Comparison of ENCODE assay signal across 5 worm cellular contexts in genomic region chrII:11537606-11538016, ce11.
TF ChIP-seq lines count a peak whose summit lies in the region.

No protein-coding gene starts in this region.

TF ChIP-seq in whole organism, early embryonic, 17 proteins besides CTCF, POLR2A, EP300 and RAD21:
- TF ChIP-seq F13C5.2 (tag; optimal IDR thresholded peaks at IDR 0.05; lab: Kevin White, UChicago), result no peak
- peak; percentile 66 for TF ChIP-seq hmbx-1 (tag; optimal IDR thresholded peaks at IDR 0.05; lab: Kevin White, UChicago)
- no peak for TF ChIP-seq aly-1 (tag; optimal IDR thresholded peaks at IDR 0.05; lab: Kevin White, UChicago)
- peak; percentile 32 for TF ChIP-seq ceh-36 (tag; optimal IDR thresholded peaks at IDR 0.05; lab: Kevin White, UChicago)
- TF ChIP-seq pes-1 (GFP tag; IDR thresholded peaks at IDR 0.05; lab: Robert Waterston, UW), result peak; percentile 71
- TF ChIP-seq tbx-11 (GFP tag; IDR thresholded peaks at IDR 0.05; lab: Robert Waterston, UW), result no peak
- peak; percentile 69 for TF ChIP-seq hmg-4 (GFP tag; optimal IDR thresholded peaks at IDR 0.05; lab: Kevin White, UChicago)
- no peak for TF ChIP-seq scrt-1 (GFP tag; IDR thresholded peaks at IDR 0.05; lab: Robert Waterston, UW)
- no peak for TF ChIP-seq tbx-37 (GFP tag; conservative IDR thresholded peaks at IDR 0.05; lab: Robert Waterston, UW)
- TF ChIP-seq hnd-1 (tag; optimal IDR thresholded peaks at IDR 0.05; lab: Kevin White, UChicago), result no peak
- TF ChIP-seq sea-1 (GFP tag; conservative IDR thresholded peaks at IDR 0.05; lab: Robert Waterston, UW), result peak; percentile 46; the same call in 1 of the 2 replicates
- no peak for TF ChIP-seq tra-4 (tag; optimal IDR thresholded peaks at IDR 0.05; lab: Kevin White, UChicago)
- TF ChIP-seq flt-1 (GFP tag; IDR thresholded peaks at IDR 0.05; lab: Robert Waterston, UW), result peak; percentile 9; the same call in 1 of the 2 replicates
- TF ChIP-seq ama-1 (optimal IDR thresholded peaks at IDR 0.05; lab: Kevin White, UChicago), result peak; percentile 98
- peak; percentile 76 for TF ChIP-seq B0310.2 (tag; optimal IDR thresholded peaks at IDR 0.05; lab: Kevin White, UChicago)
- TF ChIP-seq ceh-13 (GFP tag; optimal IDR thresholded peaks at IDR 0.05; lab: Kevin White, UChicago), result no peak
- TF ChIP-seq ets-7 (tag; optimal IDR thresholded peaks at IDR 0.05; lab: Kevin White, UChicago), result no peak

TF ChIP-seq in whole organism, late embryonic, 69 proteins besides CTCF, POLR2A, EP300 and RAD21:
- TF ChIP-seq sdc-2 (tag; optimal IDR thresholded peaks at IDR 0.05; lab: Kevin White, UChicago) (no peak), rnt-1 (tag; optimal IDR thresholded peaks at IDR 0.05; lab: Kevin White, UChicago) (no peak), ceh-9 (tag; optimal IDR thresholded peaks at IDR 0.05; lab: Kevin White, UChicago) (no peak), hlh-13 (GFP tag; optimal IDR thresholded peaks at IDR 0.05; lab: Kevin White, UChicago) (no peak), ama-1 (optimal IDR thresholded peaks at IDR 0.05; lab: Kevin White, UChicago) (peak; percentile 96)

TF ChIP-seq in whole organism, midembryonic, 9 proteins besides CTCF, POLR2A, EP300 and RAD21:
- TF ChIP-seq ztf-29 (GFP tag; IDR thresholded peaks at IDR 0.05; lab: Robert Waterston, UW) (no peak), T22C8.4 (GFP tag; IDR thresholded peaks at IDR 0.05; lab: Robert Waterston, UW) (peak; percentile 45; the same call in 1 of the 2 replicates), ztf-23 (GFP tag; IDR thresholded peaks at IDR 0.05; lab: Robert Waterston, UW) (no peak), ref-1 (GFP tag; conservative IDR thresholded peaks at IDR 0.05; lab: Robert Waterston, UW) (no peak), flt-1 (GFP tag; IDR thresholded peaks at IDR 0.05; lab: Robert Waterston, UW) (peak; percentile 76)

TF ChIP-seq in whole organism, mixed stage, embryonic, 35 proteins besides CTCF, POLR2A, EP300 and RAD21:
- TF ChIP-seq sem-2 (GFP tag; optimal IDR thresholded peaks at IDR 0.05; lab: Kevin White, UChicago) (peak; percentile 60), elt-3 (tag; optimal IDR thresholded peaks at IDR 0.05; lab: Kevin White, UChicago) (no peak), pha-4 (tag; optimal IDR thresholded peaks at IDR 0.05; lab: Kevin White, UChicago) (no peak), mls-2 (tag; optimal IDR thresholded peaks at IDR 0.05; lab: Kevin White, UChicago) (peak; percentile 27), M03D4.4 (tag; optimal IDR thresholded peaks at IDR 0.05; lab: Kevin White, UChicago) (peak; percentile 34), tbx-8 (GFP tag; optimal IDR thresholded peaks at IDR 0.05; lab: Kevin White, UChicago) (peak; percentile 35), ceh-83 (GFP tag; optimal IDR thresholded peaks at IDR 0.05; lab: Kevin White, UChicago) (peak; percentile 86)

TF ChIP-seq in whole organism, young adult, 124 proteins besides CTCF, POLR2A, EP300 and RAD21:
- 0 out of 2 replicates have a peak, but pooled peaks have one; percentile 43 for TF ChIP-seq ztf-25 (GFP tag; IDR thresholded peaks at IDR 0.05; lab: Robert Waterston, UW)
- TF ChIP-seq B0336.3 (GFP tag; IDR thresholded peaks at IDR 0.05; lab: Robert Waterston, UW), result 0 out of 2 replicates have a peak, but pooled peaks have one; percentile 24
- TF ChIP-seq zfh-2 (GFP tag; conservative IDR thresholded peaks at IDR 0.05; lab: Robert Waterston, UW), result 0 out of 2 replicates have a peak, but pooled peaks have one; percentile 3
- no peak for TF ChIP-seq aptf-2 (GFP tag; conservative IDR thresholded peaks at IDR 0.05; lab: Robert Waterston, UW)
- no peak for TF ChIP-seq rpc-1 (optimal IDR thresholded peaks at IDR 0.05; lab: Kevin White, UChicago)
- TF ChIP-seq rpc-1 (tag; optimal IDR thresholded peaks at IDR 0.05; lab: Kevin White, UChicago), result no peak
- TF ChIP-seq nfyb-1 (GFP tag; IDR thresholded peaks at IDR 0.05; lab: Robert Waterston, UW), result 0 out of 2 replicates have a peak, but pooled peaks have one; percentile 12
- 0 out of 2 replicates have a peak, but pooled peaks have one; percentile 10 for TF ChIP-seq lir-1 (GFP tag; conservative IDR thresholded peaks at IDR 0.05; lab: Robert Waterston, UW)
- TF ChIP-seq xnd-1 (tag; optimal IDR thresholded peaks at IDR 0.05; lab: Kevin White, UChicago), result no peak
- TF ChIP-seq cebp-2 (GFP tag; IDR thresholded peaks at IDR 0.05; lab: Robert Waterston, UW), result no peak
